Worm (Caenorhabditis elegans) whole organism, L1 larva: Measurements from ENCODE around the gene F21D9.11.

ENCODE experiments used
- ama-1 ChIP-seq: fragments of 150-350 bp; optimal IDR thresholded peaks from 2 replicates; lab custom pipeline; 2014
- efl-1 ChIP-seq, 4 experiments: fragments of 150-350 bp; optimal IDR thresholded peaks in 3 of 4; peaks in 1 of 4; 1 replicate in 1 of 4; 2 replicates in 3 of 4; lab custom pipeline; 2014; ENCODE audit warnings: missing biosample characterization in 2 of 4, missing genetic modification characterization in 2 of 4, missing genetic modification reagents in 2 of 4
- egl-27 ChIP-seq, 2 experiments: fragments of 150-350 bp in 1 of 2; sonication (generic microtip); optimal IDR thresholded peaks; 3 replicates each; lab custom pipeline; 2017 to 2018; ENCODE audit warnings: missing biosample characterization in 2 of 2, missing genetic modification characterization in 2 of 2, missing genetic modification reagents in 2 of 2
- hpl-2 ChIP-seq: fragments of 150-350 bp; optimal IDR thresholded peaks from 2 replicates; lab custom pipeline; 2014; ENCODE audit warnings: missing biosample characterization, missing genetic modification reagents, missing genetic modification characterization
- snpc-4 ChIP-seq: fragments of 150-350 bp; optimal IDR thresholded peaks from 2 replicates; lab custom pipeline; 2014; ENCODE audit warnings: missing biosample characterization, missing genetic modification characterization
- ztf-4 ChIP-seq: fragments of 150-350 bp; optimal IDR thresholded peaks from 2 replicates; lab custom pipeline; 2014; ENCODE audit warnings: missing biosample characterization, missing genetic modification characterization

DNA sequence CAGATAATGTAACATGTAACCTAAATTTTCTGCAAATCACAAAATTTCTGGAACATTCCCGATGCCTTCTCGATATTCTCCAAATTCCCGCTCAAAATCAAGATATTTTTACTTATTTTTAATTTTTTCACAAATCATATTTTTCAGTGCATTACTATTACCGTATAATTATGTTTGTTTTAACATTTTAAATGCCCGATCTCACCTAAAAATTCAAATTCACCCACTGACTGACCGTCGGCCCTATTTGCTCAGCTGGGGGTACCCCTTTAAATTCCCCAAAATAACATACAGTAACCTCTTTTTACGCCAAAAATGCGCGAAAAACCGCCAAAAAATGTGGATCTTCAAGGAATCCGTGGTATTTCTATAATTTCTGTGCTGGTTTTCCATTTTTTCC, 34.3 kb upstream of the F21D9.11 start, which contains the start of gene oac-49:
- TF ChIP-seq ama-1 (lab: Kevin White, UChicago) (no peak), efl-1 (optimal IDR thresholded peaks at IDR 0.05; lab: Kevin White, UChicago) (no peak), efl-1 (GFP tag; optimal IDR thresholded peaks at IDR 0.05 in 1 of 2; lab: Kevin White, UChicago) (no peak), snpc-4 (no peak), hpl-2 (GFP tag; lab: Kevin White, UChicago) (no peak), ztf-4 (tag; lab: Kevin White, UChicago) (no peak), egl-27 (tag; optimal IDR thresholded peaks at IDR 0.05; lab: Kevin White, UChicago) (no peak)
